Worm (Caenorhabditis elegans) whole organism, late embryonic: ENCODE results near the gene dnj-16.

ENCODE experiments used
- C08G9.2 ChIP-seq: sonication (generic microtip); optimal IDR thresholded peaks from 2 replicates; lab custom pipeline; 2016; ENCODE audit warnings: mild to moderate bottlenecking, missing genetic modification characterization, moderate library complexity, missing compliant biosample characterization
- F13H6.1 ChIP-seq: sonication (generic microtip); optimal IDR thresholded peaks from 2 replicates; lab custom pipeline; 2016; ENCODE audit warnings: missing genetic modification characterization, missing compliant biosample characterization
- K09A11.1 ChIP-seq: sonication (generic microtip); optimal IDR thresholded peaks from 2 replicates; lab custom pipeline; 2017; ENCODE audit warnings: antibody characterized with exemption, mild to moderate bottlenecking, missing genetic modification characterization, missing compliant biosample characterization; ENCODE audit not compliant: insufficient read depth
- Y22D7AL.16 ChIP-seq: sonication (generic microtip); optimal IDR thresholded peaks from 2 replicates; lab custom pipeline; 2016; ENCODE audit warnings: missing genetic modification characterization, missing compliant biosample characterization
- ahr-1 ChIP-seq: sonication (generic microtip); optimal IDR thresholded peaks from 2 replicates; lab custom pipeline; 2016; ENCODE audit warnings: missing genetic modification characterization, missing compliant biosample characterization
- ceh-19 ChIP-seq: fragments of 200-800 bp; sonication (Bioruptor generic); optimal IDR thresholded peaks from 2 replicates; lab custom pipeline; 2018; ENCODE audit warnings: mild to moderate bottlenecking, missing genetic modification characterization, missing compliant biosample characterization
- ceh-24 ChIP-seq: sonication (generic microtip); optimal IDR thresholded peaks from 2 replicates; lab custom pipeline; 2016; ENCODE audit warnings: mild to moderate bottlenecking, missing genetic modification characterization, missing compliant biosample characterization
- ceh-30 ChIP-seq: fragments of 150-350 bp; optimal IDR thresholded peaks from 2 replicates; lab custom pipeline; 2014; ENCODE audit warnings: missing biosample characterization, missing genetic modification characterization
- ceh-31 ChIP-seq: sonication (generic microtip); optimal IDR thresholded peaks from 2 replicates; lab custom pipeline; 2016; ENCODE audit warnings: missing genetic modification characterization, missing compliant biosample characterization
- ceh-45 ChIP-seq: fragments of 200-800 bp; sonication (Bioruptor generic); IDR thresholded peaks from 2 replicates; pipeline ENCODE4 v1.3.6; 2022; ENCODE audit warnings: missing genetic modification reagents, missing genetic modification characterization, missing compliant biosample characterization
- ceh-9 ChIP-seq: sonication (generic microtip); optimal IDR thresholded peaks from 2 replicates; lab custom pipeline; 2016; ENCODE audit warnings: mild to moderate bottlenecking, missing genetic modification characterization, inconsistent platforms, missing compliant biosample characterization
- che-1 ChIP-seq: sonication (generic microtip); optimal IDR thresholded peaks from 2 replicates; lab custom pipeline; 2016; ENCODE audit warnings: mild to moderate bottlenecking, missing genetic modification characterization, missing compliant biosample characterization
- dve-1 ChIP-seq: sonication (generic microtip); optimal IDR thresholded peaks from 2 replicates; lab custom pipeline; 2017; ENCODE audit warnings: antibody characterized with exemption, mild to moderate bottlenecking, missing genetic modification characterization, missing compliant biosample characterization
- elt-2 ChIP-seq: sonication (generic microtip); optimal IDR thresholded peaks from 2 replicates; lab custom pipeline; 2016; ENCODE audit warnings: missing genetic modification reagents, missing genetic modification characterization, missing compliant biosample characterization
- fkh-10 ChIP-seq: fragments of 150-350 bp; optimal IDR thresholded peaks from 2 replicates; lab custom pipeline; 2014; ENCODE audit warnings: missing biosample characterization, missing genetic modification reagents, missing genetic modification characterization
- gmeb-2 ChIP-seq: sonication (generic microtip); optimal IDR thresholded peaks from 2 replicates; lab custom pipeline; 2016; ENCODE audit warnings: missing genetic modification characterization, inconsistent platforms, missing compliant biosample characterization
- hlh-13 ChIP-seq: fragments of 200-800 bp; sonication (Bioruptor generic); optimal IDR thresholded peaks from 2 replicates; lab custom pipeline; 2018; ENCODE audit warnings: mild to moderate bottlenecking, missing genetic modification characterization, missing compliant biosample characterization
- hlh-15 ChIP-seq: sonication (generic microtip); optimal IDR thresholded peaks from 2 replicates; lab custom pipeline; 2016; ENCODE audit warnings: missing genetic modification characterization, missing compliant biosample characterization
- hlh-30 ChIP-seq: sonication (generic microtip); optimal IDR thresholded peaks from 2 replicates; lab custom pipeline; 2017; ENCODE audit warnings: antibody characterized with exemption, missing genetic modification characterization, missing compliant biosample characterization; ENCODE audit not compliant: insufficient read depth
- hlh-6 ChIP-seq: sonication (generic microtip); optimal IDR thresholded peaks from 2 replicates; lab custom pipeline; 2016; ENCODE audit warnings: missing genotype, missing genetic modification characterization, missing compliant biosample characterization
- lim-6 ChIP-seq: sonication (generic microtip); optimal IDR thresholded peaks from 2 replicates; lab custom pipeline; 2016; ENCODE audit warnings: missing genetic modification characterization, missing compliant biosample characterization
- lin-11 ChIP-seq: fragments of 200-800 bp; sonication (Bioruptor generic); optimal IDR thresholded peaks from 2 replicates; lab custom pipeline; 2018; ENCODE audit warnings: mild to moderate bottlenecking, missing genetic modification characterization, missing compliant biosample characterization
- nfya-1 ChIP-seq: sonication (generic microtip); optimal IDR thresholded peaks from 2 replicates; lab custom pipeline; 2017; ENCODE audit warnings: missing genetic modification characterization, mild to moderate bottlenecking, missing compliant biosample characterization, antibody characterized with exemption, moderate library complexity
- nhr-11 ChIP-seq: fragments of 150-350 bp; optimal IDR thresholded peaks from 2 replicates; lab custom pipeline; 2014; ENCODE audit warnings: missing biosample characterization, missing genetic modification characterization
- nhr-232 ChIP-seq: sonication (generic microtip); optimal IDR thresholded peaks from 2 replicates; lab custom pipeline; 2016; ENCODE audit warnings: missing genetic modification characterization, missing compliant biosample characterization
- npax-4 ChIP-seq: sonication (generic microtip); optimal IDR thresholded peaks from 2 replicates; lab custom pipeline; 2016; ENCODE audit warnings: missing genetic modification characterization, missing compliant biosample characterization
- odd-2 ChIP-seq: sonication (generic microtip); optimal IDR thresholded peaks from 2 replicates; lab custom pipeline; 2017; ENCODE audit warnings: antibody characterized with exemption, mild to moderate bottlenecking, missing genetic modification characterization, missing compliant biosample characterization
- pat-9 ChIP-seq: fragments of 200-800 bp; sonication (Bioruptor generic); optimal IDR thresholded peaks from 2 replicates; lab custom pipeline; 2018; ENCODE audit warnings: mild to moderate bottlenecking, missing genetic modification characterization, moderate library complexity, missing compliant biosample characterization
- pax-1 ChIP-seq: fragments of 150-350 bp; optimal IDR thresholded peaks from 2 replicates; lab custom pipeline; 2014; ENCODE audit warnings: missing biosample characterization, missing genetic modification characterization
- pha-2 ChIP-seq: sonication (generic microtip); optimal IDR thresholded peaks from 2 replicates; lab custom pipeline; 2017; ENCODE audit warnings: mild to moderate bottlenecking, missing genetic modification characterization, missing compliant biosample characterization
- pha-4 ChIP-seq: fragments of 150-350 bp; optimal IDR thresholded peaks from 2 replicates; lab custom pipeline; 2018; ENCODE audit warnings: missing biosample characterization, missing genetic modification reagents, missing genetic modification characterization
- pqm-1 ChIP-seq: sonication (generic microtip); optimal IDR thresholded peaks from 2 replicates; lab custom pipeline; 2016; ENCODE audit warnings: missing genetic modification characterization, missing compliant biosample characterization
- pros-1 ChIP-seq: fragments of 150-350 bp; optimal IDR thresholded peaks from 2 replicates; lab custom pipeline; 2014; ENCODE audit warnings: missing biosample characterization, missing genetic modification reagents, missing genetic modification characterization
- rnt-1 ChIP-seq: sonication (generic microtip); optimal IDR thresholded peaks from 2 replicates; lab custom pipeline; 2016; ENCODE audit warnings: missing genetic modification characterization, missing compliant biosample characterization
- sdc-2 ChIP-seq: sonication (generic microtip); optimal IDR thresholded peaks from 2 replicates; lab custom pipeline; 2016; ENCODE audit warnings: missing genotype, missing genetic modification characterization, missing compliant biosample characterization
- syd-9 ChIP-seq: sonication (generic microtip); optimal IDR thresholded peaks from 2 replicates; lab custom pipeline; 2016; ENCODE audit warnings: mild to moderate bottlenecking, missing genetic modification characterization, moderate library complexity, missing compliant biosample characterization
- tbx-2 ChIP-seq: sonication (generic microtip); optimal IDR thresholded peaks from 2 replicates; lab custom pipeline; 2016; ENCODE audit warnings: missing genetic modification characterization, missing compliant biosample characterization
- tbx-7 ChIP-seq: sonication (generic microtip); optimal IDR thresholded peaks from 2 replicates; lab custom pipeline; 2016; ENCODE audit warnings: missing genotype, missing genetic modification characterization, missing compliant biosample characterization
- ttx-3 ChIP-seq: sonication (generic microtip); optimal IDR thresholded peaks from 2 replicates; lab custom pipeline; 2016; ENCODE audit warnings: missing genetic modification reagents, missing genetic modification characterization, missing compliant biosample characterization
- unc-3 ChIP-seq, 2 experiments: fragments of 200-800 bp in 1 of 2; sonication (Bioruptor generic) in 1 of 2; sonication (generic microtip) in 1 of 2; conservative IDR thresholded peaks in 1 of 2; optimal IDR thresholded peaks in 1 of 2; 2 replicates each; pipeline versions ENCODE4 v1.3.6 to Lab custom; 2016 to 2022; ENCODE audit warnings: missing compliant biosample characterization in 2 of 2, missing genetic modification characterization in 2 of 2, missing genetic modification reagents in 1 of 2
- unc-55 ChIP-seq: sonication (generic microtip); optimal IDR thresholded peaks from 2 replicates; lab custom pipeline; 2017; ENCODE audit warnings: missing biosample characterization, missing genetic modification reagents, missing genetic modification characterization
- unc-86 ChIP-seq: sonication (generic microtip); optimal IDR thresholded peaks from 2 replicates; lab custom pipeline; 2016; ENCODE audit warnings: missing genetic modification characterization, missing compliant biosample characterization
- ztf-16 ChIP-seq: sonication (generic microtip); optimal IDR thresholded peaks from 2 replicates; lab custom pipeline; 2017; ENCODE audit warnings: missing genetic modification characterization, missing compliant biosample characterization

Gene dnj-16

DNA sequence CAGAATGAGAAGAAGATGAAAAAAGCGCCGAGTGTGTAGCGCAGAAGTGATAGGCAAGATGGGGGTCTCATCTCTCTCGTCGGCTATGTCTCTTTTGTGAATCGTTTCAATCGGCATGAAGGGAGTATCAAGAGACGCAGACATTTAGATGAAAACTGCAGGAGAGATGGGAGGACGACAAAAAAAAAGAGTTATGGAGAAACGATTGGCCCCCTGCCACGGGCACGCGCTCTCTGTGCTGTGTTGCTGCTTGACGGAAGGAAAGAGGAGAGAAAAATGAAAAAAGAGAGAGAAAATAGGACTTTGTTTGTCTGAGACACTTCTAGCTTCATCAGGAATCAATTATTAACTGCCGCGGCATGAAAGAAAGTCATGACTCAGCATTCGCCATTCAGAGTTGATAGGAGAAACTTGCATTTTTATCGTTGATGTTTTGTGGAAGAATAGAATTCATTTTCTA is 32.8 kb downstream of the dnj-16 start (continued):
- TF ChIP-seq ceh-19 (peak; percentile 35), ceh-9 (tag; lab: Kevin White, UChicago) (no peak), syd-9 (tag; lab: Kevin White, UChicago) (peak; percentile 38), gmeb-2 (tag; lab: Kevin White, UChicago) (no peak), tbx-7 (tag; lab: Kevin White, UChicago) (no peak), hlh-15 (tag; lab: Kevin White, UChicago) (no peak), pax-1 (tag; lab: Kevin White, UChicago) (no peak), hlh-6 (peak; percentile 59), npax-4 (tag; lab: Kevin White, UChicago) (no peak), unc-86 (no peak), nhr-11 (tag; lab: Kevin White, UChicago) (no peak), pha-4 (tag; lab: Kevin White, UChicago) (no peak), unc-55 (GFP tag; lab: Kevin White, UChicago) (peak; percentile 86), fkh-10 (GFP tag; lab: Kevin White, UChicago) (no peak), nhr-232 (tag; lab: Kevin White, UChicago) (no peak), hlh-13 (GFP tag; lab: Kevin White, UChicago) (no peak), ceh-24 (tag; lab: Kevin White, UChicago) (no peak)

DNA sequence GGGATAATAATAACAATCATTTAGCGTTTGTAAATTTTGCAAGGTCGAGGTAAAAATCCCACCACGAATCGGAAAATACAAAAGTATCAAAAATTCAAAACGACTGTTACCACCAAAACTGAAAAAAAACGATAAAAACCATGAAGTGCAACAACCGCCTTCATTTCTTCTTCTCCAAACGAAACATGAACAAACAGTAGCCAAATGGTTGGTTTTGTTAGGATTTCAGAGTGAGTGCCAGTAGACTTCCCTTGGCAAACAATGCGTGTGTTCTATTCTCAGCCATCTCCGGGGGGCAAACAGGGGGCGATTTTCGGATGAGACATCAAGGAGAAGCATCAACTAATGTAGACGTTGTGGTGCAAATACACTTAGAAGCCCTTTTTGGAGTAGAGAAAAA is 33.8 kb downstream of the dnj-16 start:
- TF ChIP-seq che-1 (no peak), hlh-15 (tag; lab: Kevin White, UChicago) (no peak), C08G9.2 (tag; lab: Kevin White, UChicago) (no peak), ceh-9 (tag; lab: Kevin White, UChicago) (no peak), lim-6 (tag; lab: Kevin White, UChicago) (no peak), sdc-2 (tag; lab: Kevin White, UChicago) (no peak), unc-55 (GFP tag; lab: Kevin White, UChicago) (no peak), dve-1 (no peak), pha-2 (tag; lab: Kevin White, UChicago) (no peak), K09A11.1 (tag; lab: Kevin White, UChicago) (no peak), elt-2 (no peak), lin-11 (tag; lab: Kevin White, UChicago) (no peak)

DNA sequence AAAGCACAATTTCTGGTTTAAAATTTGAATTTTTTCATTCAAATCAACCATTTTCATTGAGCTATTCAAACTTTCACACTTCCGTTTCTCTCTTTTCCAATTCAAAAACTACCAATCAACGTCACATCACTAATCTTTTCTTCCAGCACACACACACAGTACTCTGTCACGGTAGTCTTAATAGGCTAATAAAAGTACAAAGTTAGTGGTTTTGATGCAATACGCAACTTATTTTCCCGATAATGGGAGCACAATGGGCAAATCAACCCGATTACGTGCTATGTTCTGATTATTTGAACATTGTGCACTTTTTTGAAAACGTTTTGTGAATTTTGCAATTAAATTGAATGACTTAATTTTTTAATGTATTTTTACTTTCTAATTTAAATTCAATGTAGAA is 36.4 kb downstream of the dnj-16 start:
- TF ChIP-seq nfya-1 (tag; lab: Kevin White, UChicago) (no peak), che-1 (no peak), unc-3 (GFP tag; conservative IDR thresholded peaks at IDR 0.05; lab: Robert Waterston, UW) (no peak), unc-3 (tag; optimal IDR thresholded peaks at IDR 0.05; lab: Kevin White, UChicago) (no peak), tbx-2 (tag; lab: Kevin White, UChicago) (no peak), gmeb-2 (tag; lab: Kevin White, UChicago) (no peak), ztf-16 (tag; lab: Kevin White, UChicago) (no peak), ceh-45 (GFP tag; lab: Robert Waterston, UW) (no peak), lin-11 (tag; lab: Kevin White, UChicago) (no peak), ahr-1 (tag; lab: Kevin White, UChicago) (no peak)

- TF ChIP-seq F13H6.1 (tag; lab: Kevin White, UChicago) (no peak), hlh-30 (tag; lab: Kevin White, UChicago) (no peak), rnt-1 (tag; lab: Kevin White, UChicago) (no peak), odd-2 (tag; lab: Kevin White, UChicago) (no peak), nfya-1 (tag; lab: Kevin White, UChicago) (no peak), C08G9.2 (tag; lab: Kevin White, UChicago) (no peak), pat-9 (tag; lab: Kevin White, UChicago) (no peak), ttx-3 (no peak), nhr-232 (tag; lab: Kevin White, UChicago) (no peak), ceh-31 (tag; lab: Kevin White, UChicago) (no peak), pqm-1 (no peak), ceh-30 (tag; lab: Kevin White, UChicago) (no peak), Y22D7AL.16 (tag; lab: Kevin White, UChicago) (no peak), pha-4 (tag; lab: Kevin White, UChicago) (no peak), pros-1 (tag; lab: Kevin White, UChicago) (no peak)
Measured at ce11 chrIII:4228008-4228407, 37.1 kb downstream of the dnj-16 start, which contains the start of gene mpk-1. Gene mpk-1 (minus strand): TSS chrIII:4228108.
